Worm (Caenorhabditis elegans): ENCODE data around the gene picd-1.

DNA sequence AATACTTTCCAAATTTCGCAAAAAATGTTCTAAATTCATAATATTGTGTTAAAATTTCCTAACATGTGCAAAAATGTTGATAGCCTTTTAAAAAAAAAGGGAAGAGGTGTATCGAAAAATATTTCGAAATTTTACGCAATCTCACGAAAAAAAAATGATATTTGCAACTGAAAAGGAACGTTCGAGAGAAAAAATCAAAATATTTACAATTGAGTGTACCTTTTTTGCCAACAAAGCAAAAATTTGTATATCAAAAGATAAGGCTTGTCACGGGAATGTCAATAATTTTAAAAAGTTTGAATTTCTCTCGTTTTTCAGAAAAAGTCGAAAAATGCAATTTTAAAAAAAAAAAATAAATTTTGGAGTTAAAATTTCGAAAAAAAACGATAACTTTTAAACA is 18.9 kb downstream of the picd-1 start:
- TF ChIP-seq ref-1 (GFP tag; conservative IDR thresholded peaks at IDR 0.05) (no peak), T22C8.4 (GFP tag; IDR thresholded peaks at IDR 0.05) (no peak), tab-1 (GFP tag; IDR thresholded peaks at IDR 0.05) (no peak), med-1 (GFP tag; optimal IDR thresholded peaks at IDR 0.05; ENCODE audit: insufficient read depth) (no peak), ztf-23 (GFP tag; IDR thresholded peaks at IDR 0.05) (no peak), cog-1 (tag; optimal IDR thresholded peaks at IDR 0.05) (no peak)
